Worm (Caenorhabditis elegans): ENCODE results near the gene txdc-17.

ce11 chrIII:2811410-2811809, 23.1 kb upstream of the txdc-17 start:
- TF ChIP-seq him-1 (tag; optimal IDR thresholded peaks at IDR 0.05) (no peak), W03F9.2 (tag; optimal IDR thresholded peaks at IDR 0.05) (no peak), dao-5 (tag; optimal IDR thresholded peaks at IDR 0.05) (no peak)

Measured in whole organism, L4/young adult.